Worm (Caenorhabditis elegans): ENCODE data around the gene kvs-1.
A peak's percentile ranks its signal among the peaks of the same experiment; 100 is the strongest.

kvs-1 gene

DNA sequence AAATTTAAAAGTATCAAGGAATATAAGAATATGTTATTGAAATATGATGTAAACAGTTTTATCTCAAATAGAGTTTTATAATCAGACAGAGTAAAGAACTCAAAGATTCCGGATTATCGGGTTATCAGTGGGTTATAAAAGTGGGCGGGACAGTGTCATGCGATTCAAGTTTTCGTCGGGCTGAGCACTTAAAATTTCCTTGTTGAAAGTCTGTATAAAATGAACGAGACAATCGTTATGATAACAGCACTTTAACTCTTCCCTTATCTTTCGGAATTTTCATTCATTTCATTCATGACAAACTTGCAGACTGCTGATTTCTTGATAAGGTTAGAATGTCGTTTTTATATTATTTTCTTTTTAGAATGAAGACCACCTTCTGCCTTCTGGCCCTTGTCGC is 18.7 kb upstream of the kvs-1 start, which contains the start of gene spp-14:
spp-14 (plus strand) TSS at position 365 of the 400 bp plus-strand sequence.
- TF ChIP-seq T22C8.4 (GFP tag; IDR thresholded peaks at IDR 0.05), result no peak
- no peak for TF ChIP-seq klf-2 (GFP tag; conservative IDR thresholded peaks at IDR 0.05)
- no peak for TF ChIP-seq med-1 (GFP tag; optimal IDR thresholded peaks at IDR 0.05; ENCODE audit: insufficient read depth)
- no peak for TF ChIP-seq tab-1 (GFP tag; IDR thresholded peaks at IDR 0.05)
- TF ChIP-seq ref-1 (GFP tag; conservative IDR thresholded peaks at IDR 0.05), result no peak
- no peak for TF ChIP-seq ztf-23 (GFP tag; IDR thresholded peaks at IDR 0.05)
- TF ChIP-seq flt-1 (GFP tag; IDR thresholded peaks at IDR 0.05), result no peak
- TF ChIP-seq cog-1 (tag; optimal IDR thresholded peaks at IDR 0.05), result no peak
- no peak for TF ChIP-seq ztf-29 (GFP tag; IDR thresholded peaks at IDR 0.05)

DNA sequence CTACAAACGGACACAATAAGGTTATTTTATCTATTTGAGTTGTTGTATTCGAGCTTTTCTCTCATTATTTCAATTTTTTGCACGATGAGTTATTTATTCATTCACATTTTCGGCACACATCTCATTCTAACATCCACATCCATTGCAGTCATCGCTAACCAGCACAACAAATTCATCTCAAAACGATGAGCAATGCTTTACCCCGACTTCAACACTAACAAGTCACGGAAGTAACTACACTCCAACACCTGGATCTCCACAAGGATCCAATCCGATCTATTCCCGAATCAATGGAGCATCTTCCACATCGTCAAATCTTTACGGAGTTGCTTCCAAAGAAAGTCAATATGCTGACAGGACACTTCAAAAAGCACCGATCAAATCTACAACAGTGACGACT is 17.2 kb upstream of the kvs-1 start:
- TF ChIP-seq T22C8.4 (GFP tag; IDR thresholded peaks at IDR 0.05) (no peak), ztf-29 (GFP tag; IDR thresholded peaks at IDR 0.05) (no peak), klf-2 (GFP tag; conservative IDR thresholded peaks at IDR 0.05) (no peak), ref-1 (GFP tag; conservative IDR thresholded peaks at IDR 0.05) (no peak), ztf-23 (GFP tag; IDR thresholded peaks at IDR 0.05) (no peak), flt-1 (GFP tag; IDR thresholded peaks at IDR 0.05) (no peak), tab-1 (GFP tag; IDR thresholded peaks at IDR 0.05) (no peak), med-1 (GFP tag; optimal IDR thresholded peaks at IDR 0.05; ENCODE audit: insufficient read depth) (no peak), cog-1 (tag; optimal IDR thresholded peaks at IDR 0.05) (no peak)

DNA sequence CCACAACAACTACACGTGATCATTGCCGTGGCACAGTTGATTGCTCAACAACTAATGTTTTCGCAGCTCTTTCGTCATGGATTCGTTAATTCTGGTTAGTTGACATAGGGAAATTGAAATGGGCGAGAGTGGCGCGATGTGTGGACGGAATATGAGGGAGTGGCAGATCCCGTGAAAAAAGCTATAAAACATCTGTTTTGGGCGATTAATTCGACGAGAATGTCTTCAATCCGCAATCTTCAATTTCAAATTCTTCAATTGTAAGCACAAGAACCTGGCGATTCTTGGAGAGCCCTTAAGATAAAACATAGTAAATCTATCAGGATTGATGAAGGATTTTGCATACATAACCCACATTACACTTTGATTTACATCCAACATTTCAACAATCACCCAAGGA is 13.6 kb upstream of the kvs-1 start:
- TF ChIP-seq ztf-23 (GFP tag; IDR thresholded peaks at IDR 0.05), result no peak
- TF ChIP-seq cog-1 (tag; optimal IDR thresholded peaks at IDR 0.05), result no peak
- TF ChIP-seq ztf-29 (GFP tag; IDR thresholded peaks at IDR 0.05), result no peak
- no peak for TF ChIP-seq klf-2 (GFP tag; conservative IDR thresholded peaks at IDR 0.05)
- TF ChIP-seq ref-1 (GFP tag; conservative IDR thresholded peaks at IDR 0.05), result no peak
- no peak for TF ChIP-seq tab-1 (GFP tag; IDR thresholded peaks at IDR 0.05)
- no peak for TF ChIP-seq flt-1 (GFP tag; IDR thresholded peaks at IDR 0.05)
- TF ChIP-seq T22C8.4 (GFP tag; IDR thresholded peaks at IDR 0.05), result no peak
- no peak for TF ChIP-seq med-1 (GFP tag; optimal IDR thresholded peaks at IDR 0.05; ENCODE audit: insufficient read depth)

DNA sequence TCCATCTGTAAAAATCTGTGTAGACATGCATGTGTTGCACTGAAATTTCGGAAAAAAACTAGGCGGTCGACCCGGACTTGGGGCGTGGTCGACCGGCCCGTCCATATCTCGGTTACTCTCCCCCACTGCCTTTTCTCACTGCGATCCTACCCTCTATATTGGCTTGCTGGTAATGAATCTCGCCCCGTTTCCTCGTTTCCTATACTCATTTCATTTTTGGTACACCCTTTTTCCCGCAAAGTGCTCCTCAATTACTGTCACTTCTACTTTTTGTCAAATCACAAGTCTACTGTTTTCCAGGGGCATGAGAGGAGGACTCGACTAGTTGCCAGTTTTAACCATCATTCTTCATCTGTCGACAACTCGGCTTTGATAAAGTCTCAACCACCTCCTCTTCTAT is 12.0 kb upstream of the kvs-1 start, which contains the start of gene K09F5.6:
K09F5.6 (plus strand) TSS at position 301 of the 400 bp plus-strand sequence.
- TF ChIP-seq T22C8.4 (GFP tag; IDR thresholded peaks at IDR 0.05) (no peak), ztf-29 (GFP tag; IDR thresholded peaks at IDR 0.05) (no peak), med-1 (GFP tag; optimal IDR thresholded peaks at IDR 0.05; ENCODE audit: insufficient read depth) (no peak), cog-1 (tag; optimal IDR thresholded peaks at IDR 0.05) (no peak), klf-2 (GFP tag; conservative IDR thresholded peaks at IDR 0.05) (no peak), ref-1 (GFP tag; conservative IDR thresholded peaks at IDR 0.05) (no peak), ztf-23 (GFP tag; IDR thresholded peaks at IDR 0.05) (no peak), tab-1 (GFP tag; IDR thresholded peaks at IDR 0.05) (no peak), flt-1 (GFP tag; IDR thresholded peaks at IDR 0.05) (no peak)

DNA sequence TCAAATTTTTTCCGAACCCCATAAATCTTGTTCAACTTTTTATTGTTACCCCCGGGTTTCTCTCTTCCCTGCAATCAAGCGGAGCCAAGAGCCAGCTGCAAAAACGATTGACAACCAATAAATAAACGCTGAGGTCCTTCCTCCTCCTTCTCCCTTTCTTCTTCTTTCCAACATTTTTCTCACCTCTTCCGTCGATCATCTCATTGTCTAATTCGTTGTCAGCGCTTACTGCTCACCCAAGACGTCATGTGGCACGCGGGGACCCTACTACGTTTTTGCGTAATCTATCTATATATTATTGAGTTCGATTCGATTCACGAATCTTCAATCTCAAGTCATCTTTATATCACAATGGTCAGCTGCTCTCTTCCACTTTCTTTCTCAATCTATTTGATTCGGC is 8.5 kb upstream of the kvs-1 start:
- TF ChIP-seq T22C8.4 (GFP tag; IDR thresholded peaks at IDR 0.05) (no peak), flt-1 (GFP tag; IDR thresholded peaks at IDR 0.05) (no peak), cog-1 (tag; optimal IDR thresholded peaks at IDR 0.05) (no peak), ref-1 (GFP tag; conservative IDR thresholded peaks at IDR 0.05) (no peak), ztf-29 (GFP tag; IDR thresholded peaks at IDR 0.05) (no peak), klf-2 (GFP tag; conservative IDR thresholded peaks at IDR 0.05) (no peak), tab-1 (GFP tag; IDR thresholded peaks at IDR 0.05) (no peak), ztf-23 (GFP tag; IDR thresholded peaks at IDR 0.05) (no peak), med-1 (GFP tag; optimal IDR thresholded peaks at IDR 0.05; ENCODE audit: insufficient read depth) (no peak)

DNA sequence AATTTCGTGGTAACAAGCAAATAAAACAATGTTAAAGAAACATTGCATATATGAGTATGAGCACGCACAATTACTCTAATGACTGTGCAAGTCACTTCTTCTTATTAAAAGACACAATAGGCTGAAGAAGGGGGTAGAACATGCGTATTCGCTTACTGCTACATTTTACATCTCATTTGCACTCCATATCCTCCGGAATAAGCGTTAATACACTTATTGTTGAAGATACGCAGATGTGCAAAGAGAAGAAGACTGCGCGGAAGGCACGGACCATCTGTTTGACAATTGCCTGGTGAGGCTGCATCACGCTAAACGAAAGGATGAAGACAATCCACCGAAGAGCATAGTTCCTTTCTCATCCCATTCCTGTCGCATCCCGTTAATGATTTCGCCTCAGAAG is 6.0 kb upstream of the kvs-1 start:
- no peak for TF ChIP-seq ztf-23 (GFP tag; IDR thresholded peaks at IDR 0.05)
- peak; percentile 46; the same call in 1 of the 2 replicates for TF ChIP-seq flt-1 (GFP tag; IDR thresholded peaks at IDR 0.05)
- no peak for TF ChIP-seq ref-1 (GFP tag; conservative IDR thresholded peaks at IDR 0.05)
- peak; percentile 30 for TF ChIP-seq cog-1 (tag; optimal IDR thresholded peaks at IDR 0.05)

DNA sequence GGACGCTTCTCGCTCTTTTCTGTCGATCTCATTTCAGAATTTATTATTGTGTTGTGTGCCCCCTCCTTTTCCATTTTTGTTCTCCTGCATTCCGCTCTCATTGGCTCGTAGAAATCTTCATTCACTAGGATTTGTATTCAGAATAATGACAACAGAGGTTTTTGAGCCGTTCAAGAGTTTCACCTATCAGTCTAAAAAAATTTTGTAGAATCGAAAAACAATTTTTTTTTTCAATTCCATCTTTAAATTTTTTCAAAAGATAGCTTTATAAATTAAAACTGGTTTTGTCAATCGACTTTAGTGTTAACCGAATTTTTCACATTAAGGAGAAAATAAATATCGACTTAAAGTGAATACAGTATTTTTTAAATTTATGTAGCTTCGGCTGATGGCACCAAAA is 3.7 kb upstream of the kvs-1 start, which contains the start of gene K09F5.4:
K09F5.4 (minus strand) TSS at position 101 of the 400 bp plus-strand sequence.
- no peak for TF ChIP-seq flt-1 (GFP tag; IDR thresholded peaks at IDR 0.05)
- no peak for TF ChIP-seq T22C8.4 (GFP tag; IDR thresholded peaks at IDR 0.05)
- TF ChIP-seq tab-1 (GFP tag; IDR thresholded peaks at IDR 0.05), result no peak

DNA sequence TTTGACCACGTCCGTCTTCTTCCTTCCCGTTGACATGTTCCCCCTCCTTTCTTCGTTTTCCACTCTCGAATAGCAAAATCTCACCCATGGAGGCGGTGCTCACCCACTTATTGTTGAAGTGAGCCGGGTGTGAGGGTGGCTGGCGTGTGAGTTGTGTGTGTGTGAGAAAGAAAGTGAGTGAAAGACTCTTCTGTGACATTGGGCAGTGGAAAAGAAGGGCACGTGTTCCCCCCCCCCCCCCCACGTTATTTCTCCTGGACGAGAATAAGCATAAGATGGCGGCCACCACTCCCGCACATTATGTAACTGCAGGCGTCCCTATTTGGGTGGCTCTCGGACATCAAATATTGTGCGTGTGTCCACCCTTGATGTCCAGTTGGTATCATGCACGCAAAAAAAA is 3.3 kb upstream of the kvs-1 start:
- TF ChIP-seq ztf-29 (GFP tag; IDR thresholded peaks at IDR 0.05), result no peak
- TF ChIP-seq flt-1 (GFP tag; IDR thresholded peaks at IDR 0.05), result peak; percentile 57; the same call in 1 of the 2 replicates
- TF ChIP-seq cog-1 (tag; optimal IDR thresholded peaks at IDR 0.05), result no peak
- TF ChIP-seq ref-1 (GFP tag; conservative IDR thresholded peaks at IDR 0.05), result no peak
- 0 out of 2 replicates have a peak, but pooled peaks have one; percentile 14 for TF ChIP-seq ztf-23 (GFP tag; IDR thresholded peaks at IDR 0.05)
- TF ChIP-seq T22C8.4 (GFP tag; IDR thresholded peaks at IDR 0.05), result no peak

DNA sequence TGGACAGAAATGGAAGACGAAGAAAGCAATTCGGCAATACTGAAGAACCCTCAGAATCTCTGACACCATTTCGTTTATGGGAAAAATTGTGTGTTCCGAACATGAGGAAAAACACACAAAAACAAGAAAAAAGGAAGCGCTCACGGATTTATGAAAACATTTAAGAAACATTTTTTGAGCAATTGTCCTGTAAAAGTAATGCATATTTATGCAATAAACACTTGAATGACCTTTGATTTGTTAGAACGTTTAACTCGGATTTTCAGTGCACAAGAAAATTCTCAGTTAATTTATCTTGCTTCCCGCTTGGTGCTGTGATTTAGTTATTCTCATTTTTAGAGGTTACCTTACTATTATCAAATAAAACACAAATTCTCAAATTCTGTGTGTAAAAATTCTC is 3.1 kb downstream of the kvs-1 start:
- TF ChIP-seq T22C8.4 (GFP tag; IDR thresholded peaks at IDR 0.05) (no peak), cog-1 (tag; optimal IDR thresholded peaks at IDR 0.05) (no peak), ztf-29 (GFP tag; IDR thresholded peaks at IDR 0.05) (no peak), med-1 (GFP tag; optimal IDR thresholded peaks at IDR 0.05; ENCODE audit: insufficient read depth) (no peak)

DNA sequence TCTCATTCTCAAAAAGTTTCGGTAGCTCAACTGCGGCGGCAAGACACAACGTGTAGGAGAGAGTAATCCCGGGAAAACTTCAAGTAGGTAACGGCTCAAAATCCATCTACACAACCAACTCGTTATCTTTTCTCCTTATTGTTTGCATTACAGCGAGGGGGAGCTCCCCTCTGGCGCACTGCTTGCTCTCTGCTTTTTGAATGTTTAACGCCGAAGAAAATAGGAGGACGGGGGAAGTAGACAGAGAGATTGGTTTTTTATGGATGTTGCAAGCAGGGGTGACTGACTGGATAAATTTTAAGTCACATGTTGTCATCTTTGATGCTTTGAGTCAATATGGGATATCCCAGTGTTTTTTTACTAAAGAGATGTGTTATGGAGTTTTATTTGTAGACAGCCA is 17.4 kb downstream of the kvs-1 start:
- no peak for TF ChIP-seq flt-1 (GFP tag; IDR thresholded peaks at IDR 0.05)
- TF ChIP-seq ztf-29 (GFP tag; IDR thresholded peaks at IDR 0.05), result no peak
- no peak for TF ChIP-seq med-1 (GFP tag; optimal IDR thresholded peaks at IDR 0.05; ENCODE audit: insufficient read depth)
- no peak for TF ChIP-seq cog-1 (tag; optimal IDR thresholded peaks at IDR 0.05)
- TF ChIP-seq klf-2 (GFP tag; conservative IDR thresholded peaks at IDR 0.05), result no peak
- no peak for TF ChIP-seq tab-1 (GFP tag; IDR thresholded peaks at IDR 0.05)
- no peak for TF ChIP-seq T22C8.4 (GFP tag; IDR thresholded peaks at IDR 0.05)
- TF ChIP-seq ztf-23 (GFP tag; IDR thresholded peaks at IDR 0.05), result no peak

Measured in whole organism, midembryonic.